Worm (Caenorhabditis elegans) whole organism, L4/young adult: ENCODE measurements around the gene gpa-6.

ENCODE experiments used
- dao-5 ChIP-seq: sonication (generic microtip); optimal IDR thresholded peaks from 2 replicates; lab custom pipeline; 2016; ENCODE audit warnings: missing genotype, missing genetic modification characterization, moderate library complexity, missing compliant biosample characterization
- him-1 ChIP-seq: sonication (generic microtip); optimal IDR thresholded peaks from 2 replicates; lab custom pipeline; 2016; ENCODE audit warnings: missing genotype, missing genetic modification reagents, missing genetic modification characterization, missing compliant biosample characterization

- TF ChIP-seq him-1, result no peak
- no peak for TF ChIP-seq dao-5 (tag; lab: Kevin White, UChicago)
These were observed 18.0 kb downstream of the gpa-6 start for ce11 chrX:13209026-13209425.
